Fruit fly (Drosophila melanogaster): Measurements from ENCODE around the gene jub.

jub gene

DNA sequence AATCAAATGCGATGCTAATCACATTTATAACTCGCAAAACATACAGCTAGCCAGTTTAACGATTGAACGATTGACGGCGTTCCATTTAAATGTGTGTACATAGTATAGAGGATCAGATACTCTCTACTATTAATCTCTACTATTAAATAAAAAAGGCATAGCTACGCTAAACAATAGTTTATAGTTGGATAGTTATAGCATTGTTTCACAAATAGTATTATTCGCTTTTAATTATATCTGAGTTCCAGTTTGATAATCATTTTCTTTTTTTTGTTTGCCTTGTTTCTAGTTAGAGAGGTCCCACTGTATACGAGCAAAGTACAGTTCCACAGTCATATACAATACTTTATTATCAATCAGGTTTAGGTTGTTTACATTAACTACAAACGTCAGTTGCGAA is 50.4 kb downstream of the jub start:
- TF ChIP-seq CG14655 (GFP tag; optimal IDR thresholded peaks at IDR 0.05) (no peak), CG32121 (GFP tag; IDR thresholded peaks at IDR 0.05) (peak; percentile 65), CG9948 (tag; optimal IDR thresholded peaks at IDR 0.05) (no peak), CG15710 (tag; optimal IDR thresholded peaks at IDR 0.05) (no peak), gl (tag; optimal IDR thresholded peaks at IDR 0.05) (peak; percentile 4), CG8159 (tag; optimal IDR thresholded peaks at IDR 0.05) (no peak), CG12605 (GFP tag; IDR thresholded peaks at IDR 0.05) (0 out of 2 replicates have a peak, but pooled peaks have one; percentile 41), Ets98B (GFP tag; IDR thresholded peaks at IDR 0.05) (peak; percentile 33; the same call in 1 of the 2 replicates), Pif1B (GFP tag; optimal IDR thresholded peaks at IDR 0.05) (no peak), CG4496 (GFP tag; IDR thresholded peaks at IDR 0.05) (peak; percentile 55; the same call in 1 of the 3 replicates)

DNA sequence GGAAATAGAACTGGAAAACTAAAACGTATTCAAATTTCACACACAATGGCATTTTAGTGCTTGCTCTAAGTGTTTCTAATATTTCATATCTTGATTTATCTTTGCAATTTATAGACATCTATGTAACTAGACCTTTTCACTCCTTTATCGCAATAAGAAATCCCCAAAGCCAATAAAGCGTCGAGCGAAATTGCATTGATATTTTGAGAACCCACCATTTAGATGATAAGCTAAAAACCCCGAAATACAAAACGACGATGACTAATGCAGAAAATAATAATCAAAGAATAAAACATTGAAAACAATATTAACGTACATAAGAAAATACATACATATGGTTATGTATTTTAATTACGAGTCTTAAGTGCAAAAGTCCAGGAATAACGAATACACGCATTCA is 51.5 kb downstream of the jub start:
- TF ChIP-seq CG12605 (GFP tag; IDR thresholded peaks at IDR 0.05) (no peak), CG8301 (tag; optimal IDR thresholded peaks at IDR 0.05) (no peak), Ets98B (GFP tag; IDR thresholded peaks at IDR 0.05) (no peak)
